Fruit fly (Drosophila melanogaster) whole organism, embryonic: ENCODE measurements around the gene CG14431.

Source experiments
- Blimp-1 ChIP-seq: fragments of 200-800 bp; sonication (Bioruptor generic); optimal IDR thresholded peaks from 3 replicates; lab custom pipeline; 2018; ENCODE audit warnings: missing biosample characterization, missing genetic modification characterization, mild to moderate bottlenecking, moderate library complexity, missing genetic modification reagents
- Bteb2 ChIP-seq: fragments of 200-800 bp; sonication (Bioruptor generic); optimal IDR thresholded peaks from 2 replicates; lab custom pipeline; 2016; ENCODE audit warnings: missing biosample characterization, missing genetic modification characterization
- CG11456 ChIP-seq: fragments of 200-800 bp; sonication (Bioruptor generic); IDR thresholded peaks from 3 replicates; pipeline ENCODE4 v1.3.6; 2022; ENCODE audit warnings: missing biosample characterization, missing genetic modification characterization
- CG1233 ChIP-seq: fragments of 200-800 bp; sonication (Bioruptor generic); optimal IDR thresholded peaks from 4 replicates; lab custom pipeline; 2018; ENCODE audit warnings: missing biosample characterization, mild to moderate bottlenecking, missing genetic modification characterization
- CG14710 ChIP-seq: fragments of 200-800 bp; sonication (Bioruptor generic); optimal IDR thresholded peaks from 3 replicates; lab custom pipeline; 2019; ENCODE audit warnings: missing biosample characterization, mild to moderate bottlenecking, missing genetic modification characterization, moderate library complexity
- CG15269 ChIP-seq: fragments of 200-800 bp; sonication (Bioruptor generic); optimal IDR thresholded peaks from 2 replicates; lab custom pipeline; 2018; ENCODE audit warnings: missing biosample characterization, mild to moderate bottlenecking, missing genetic modification characterization, moderate library complexity
- CG1529 ChIP-seq: fragments of 200-800 bp; sonication (Bioruptor generic); optimal IDR thresholded peaks from 3 replicates; lab custom pipeline; 2018; ENCODE audit warnings: missing biosample characterization, missing genetic modification characterization
- CG15479 ChIP-seq: fragments of 200-800 bp; sonication (Bioruptor generic); optimal IDR thresholded peaks from 3 replicates; lab custom pipeline; 2019; ENCODE audit warnings: missing biosample characterization, mild to moderate bottlenecking, missing genetic modification characterization, moderate library complexity
- CG17912 ChIP-seq: fragments of 200-800 bp; sonication (Bioruptor generic); optimal IDR thresholded peaks from 2 replicates; lab custom pipeline; 2018; ENCODE audit warnings: missing biosample characterization, mild to moderate bottlenecking, missing genetic modification characterization
- CG1792 ChIP-seq: fragments of 200-800 bp; sonication (Bioruptor generic); optimal IDR thresholded peaks from 2 replicates; lab custom pipeline; 2016; ENCODE audit warnings: missing biosample characterization, missing genetic modification characterization
- CG18764 ChIP-seq: fragments of 200-800 bp; sonication (Bioruptor generic); optimal IDR thresholded peaks from 3 replicates; lab custom pipeline; 2016; ENCODE audit warnings: missing biosample characterization, missing genetic modification characterization
- CG2129 ChIP-seq: fragments of 200-800 bp; sonication (Bioruptor generic); IDR thresholded peaks from 2 replicates; pipeline ENCODE4 v1.3.6; 2022; ENCODE audit warnings: missing biosample characterization, missing genetic modification characterization; ENCODE audit not compliant: partially characterized antibody
- CG2889 ChIP-seq: fragments of 200-800 bp; sonication (Bioruptor generic); IDR thresholded peaks from 3 replicates; pipeline ENCODE4 v1.3.6; 2022; ENCODE audit warnings: missing biosample characterization, missing genetic modification characterization
- CG4328 ChIP-seq: fragments of 200-800 bp; sonication (Bioruptor generic); optimal IDR thresholded peaks from 3 replicates; lab custom pipeline; 2017; ENCODE audit warnings: missing biosample characterization, missing genetic modification reagents, missing genetic modification characterization
- CG4854 ChIP-seq: fragments of 200-800 bp; sonication (Bioruptor generic); optimal IDR thresholded peaks from 2 replicates; lab custom pipeline; 2016; ENCODE audit warnings: missing biosample characterization, missing genetic modification characterization, inconsistent platforms
- CG5245 ChIP-seq: fragments of 200-800 bp; sonication (Bioruptor generic); optimal IDR thresholded peaks from 3 replicates; lab custom pipeline; 2016; ENCODE audit warnings: missing biosample characterization, missing genetic modification characterization
- CG6175 ChIP-seq: fragments of 200-800 bp; sonication (Bioruptor generic); IDR thresholded peaks from 3 replicates; pipeline ENCODE4 v1.3.6; 2022; ENCODE audit warnings: missing biosample characterization, missing genetic modification characterization
- CG6854 ChIP-seq: fragments of 200-800 bp; sonication (Bioruptor generic); optimal IDR thresholded peaks from 3 replicates; lab custom pipeline; 2017; ENCODE audit warnings: missing biosample characterization, mild to moderate bottlenecking, missing genetic modification characterization
- CG7963 ChIP-seq: fragments of 200-800 bp; sonication (Bioruptor generic); IDR thresholded peaks from 3 replicates; pipeline ENCODE4 v1.3.6; 2022; ENCODE audit warnings: missing biosample characterization, missing genetic modification characterization; ENCODE audit not compliant: partially characterized antibody
- CG7987 ChIP-seq: fragments of 200-800 bp; sonication (Bioruptor generic); optimal IDR thresholded peaks from 2 replicates; lab custom pipeline; 2018; ENCODE audit warnings: missing biosample characterization, mild to moderate bottlenecking, missing genetic modification characterization, moderate library complexity
- CG8089 ChIP-seq: fragments of 200-800 bp; sonication (Bioruptor generic); optimal IDR thresholded peaks from 3 replicates; lab custom pipeline; 2016; ENCODE audit warnings: missing biosample characterization, missing genetic modification characterization
- CG8281 ChIP-seq: fragments of 200-800 bp; sonication (Bioruptor generic); optimal IDR thresholded peaks from 2 replicates; lab custom pipeline; 2018; ENCODE audit warnings: missing biosample characterization, mild to moderate bottlenecking, missing genetic modification characterization, moderate library complexity
- Camta ChIP-seq: fragments of 200-800 bp; sonication (Bioruptor generic); optimal IDR thresholded peaks from 2 replicates; lab custom pipeline; 2016; ENCODE audit warnings: missing biosample characterization, missing genetic modification characterization
- Dref ChIP-seq: fragments of 200-800 bp; sonication (Bioruptor generic); IDR thresholded peaks from 2 replicates; pipeline ENCODE4 v1.3.6; 2022; ENCODE audit warnings: missing biosample characterization, missing genetic modification characterization
- Mrtf ChIP-seq: fragments of 200-800 bp; sonication (Bioruptor generic); IDR thresholded peaks from 3 replicates; pipeline ENCODE4 v1.3.6; 2022; ENCODE audit warnings: missing biosample characterization, missing genetic modification characterization
- Side ChIP-seq: fragments of 200-800 bp; sonication (Bioruptor generic); optimal IDR thresholded peaks from 2 replicates; lab custom pipeline; 2016; ENCODE audit warnings: missing biosample characterization, missing genetic modification characterization
- Sox100B ChIP-seq: fragments of 200-800 bp; sonication (Bioruptor generic); optimal IDR thresholded peaks from 3 replicates; lab custom pipeline; 2018; ENCODE audit warnings: missing biosample characterization, mild to moderate bottlenecking, missing genetic modification characterization
- Sry-β ChIP-seq: fragments of 200-800 bp; sonication (Bioruptor generic); optimal IDR thresholded peaks from 2 replicates; lab custom pipeline; 2018; ENCODE audit warnings: missing biosample characterization, mild to moderate bottlenecking, missing genetic modification characterization, moderate library complexity
- Ssrp ChIP-seq: fragments of 200-800 bp; sonication (Bioruptor generic); optimal IDR thresholded peaks from 2 replicates; lab custom pipeline; 2018; ENCODE audit warnings: missing biosample characterization, mild to moderate bottlenecking, missing genetic modification characterization, moderate library complexity
- ab ChIP-seq: fragments of 200-800 bp; sonication (Bioruptor generic); optimal IDR thresholded peaks from 2 replicates; lab custom pipeline; 2016; ENCODE audit warnings: missing biosample characterization, missing genetic modification characterization
- cad ChIP-seq: fragments of >200 bp; optimal IDR thresholded peaks from 2 replicates; lab custom pipeline; 2017; ENCODE audit warnings: missing biosample characterization, missing genetic modification characterization
- crol ChIP-seq: fragments of 200-800 bp; sonication (Bioruptor generic); IDR thresholded peaks from 2 replicates; pipeline ENCODE4 v1.3.6; 2022; ENCODE audit warnings: missing biosample characterization, missing genetic modification characterization
- dmrt11E ChIP-seq: fragments of 200-800 bp; sonication (Bioruptor generic); optimal IDR thresholded peaks from 3 replicates; lab custom pipeline; 2018; ENCODE audit warnings: missing biosample characterization, mild to moderate bottlenecking, missing genetic modification characterization, moderate library complexity
- fd96Cb ChIP-seq: fragments of 200-800 bp; sonication (Bioruptor generic); optimal IDR thresholded peaks from 2 replicates; lab custom pipeline; 2018; ENCODE audit warnings: missing biosample characterization, mild to moderate bottlenecking, missing genetic modification characterization, moderate library complexity
- grau ChIP-seq: fragments of 200-800 bp; optimal IDR thresholded peaks from 3 replicates; lab custom pipeline; 2019; ENCODE audit warnings: missing biosample characterization, mild to moderate bottlenecking, missing genetic modification characterization, moderate library complexity
- grn ChIP-seq: fragments of 200-800 bp; sonication (Bioruptor generic); optimal IDR thresholded peaks from 3 replicates; lab custom pipeline; 2017; ENCODE audit warnings: missing biosample characterization, missing genetic modification characterization
- nmo ChIP-seq: fragments of 200-800 bp; sonication (Bioruptor generic); optimal IDR thresholded peaks from 2 replicates; lab custom pipeline; 2018; ENCODE audit warnings: missing biosample characterization, mild to moderate bottlenecking, missing genetic modification characterization, moderate library complexity
- odd ChIP-seq: fragments of 200-800 bp; sonication (Bioruptor generic); optimal IDR thresholded peaks from 2 replicates; lab custom pipeline; 2017; ENCODE audit warnings: missing biosample characterization, mild to moderate bottlenecking, missing genetic modification characterization
- sc ChIP-seq, 3 experiments: fragments of >200 bp in 2 of 3; fragments of 200-800 bp in 1 of 3; sonication (Bioruptor generic) in 1 of 3; optimal IDR thresholded peaks; 2 replicates in 2 of 3; 3 replicates in 1 of 3; lab custom pipeline; 2017; ENCODE audit warnings: mild to moderate bottlenecking in 1 of 3, missing biosample characterization in 1 of 3, missing genetic modification characterization in 1 of 3, missing genetic modification reagents in 1 of 3
- sqz ChIP-seq: fragments of 200-800 bp; sonication (Bioruptor generic); optimal IDR thresholded peaks from 3 replicates; lab custom pipeline; 2018; ENCODE audit warnings: missing biosample characterization, mild to moderate bottlenecking, missing genetic modification characterization
- tap ChIP-seq: fragments of 200-800 bp; optimal IDR thresholded peaks from 3 replicates; lab custom pipeline; 2019; ENCODE audit warnings: missing biosample characterization, mild to moderate bottlenecking, missing genetic modification characterization, moderate library complexity
- twi ChIP-seq: fragments of 200-800 bp; optimal IDR thresholded peaks from 2 replicates; lab custom pipeline; 2019; ENCODE audit warnings: missing biosample characterization, mild to moderate bottlenecking, missing genetic modification characterization, moderate library complexity
- tx ChIP-seq: fragments of 200-800 bp; sonication (Bioruptor generic); optimal IDR thresholded peaks from 2 replicates; lab custom pipeline; 2016; ENCODE audit warnings: missing biosample characterization, missing genetic modification characterization
- wdn ChIP-seq: fragments of 200-800 bp; sonication (Bioruptor generic); IDR thresholded peaks from 2 replicates; pipeline ENCODE4 v1.3.6; 2022; ENCODE audit warnings: missing biosample characterization, missing genetic modification characterization
- zfh2 ChIP-seq: fragments of 200-800 bp; sonication (Bioruptor generic); optimal IDR thresholded peaks from 2 replicates; lab custom pipeline; 2016; ENCODE audit warnings: missing biosample characterization, missing genetic modification characterization

Gene CG14431

dm6 chrX:6982054-6982453 lies 74.0 kb downstream of the CG14431 start (continued):
- TF ChIP-seq zfh2 (GFP tag; lab: Kevin White, UChicago) (no peak), CG1529 (GFP tag; lab: Kevin White, UChicago) (no peak), Ssrp (tag; lab: Kevin White, UChicago) (peak; percentile 35), CG5245 (GFP tag; lab: Kevin White, UChicago) (no peak), CG1233 (GFP tag; lab: Kevin White, UChicago) (no peak), CG2889 (GFP tag; lab: Robert Waterston, UW) (no peak), CG4328 (no peak), CG1792 (peak; percentile 32), CG11456 (GFP tag; lab: Robert Waterston, UW) (no peak), Bteb2 (no peak), CG6854 (no peak), Side (GFP tag; lab: Kevin White, UChicago) (no peak), CG14710 (tag; lab: Kevin White, UChicago) (peak; percentile 55), Camta (GFP tag; lab: Kevin White, UChicago) (no peak), Sox100B (GFP tag; lab: Kevin White, UChicago) (peak; percentile 21), CG8089 (GFP tag; lab: Kevin White, UChicago) (no peak), wdn (GFP tag; lab: Robert Waterston, UW) (no peak), fd96Cb (tag; lab: Kevin White, UChicago) (peak; percentile 42), crol (GFP tag; lab: Robert Waterston, UW) (no peak), ab (GFP tag; lab: Kevin White, UChicago) (no peak)

dm6 chrX:6982705-6983384 lies 74.8 kb downstream of the CG14431 start:
- TF ChIP-seq CG7987 (GFP tag; lab: Kevin White, UChicago) (peak; percentile 82), CG8281 (tag; lab: Kevin White, UChicago) (peak; percentile 87), sqz (GFP tag; lab: Kevin White, UChicago) (peak; percentile 76), grn (GFP tag; lab: Kevin White, UChicago) (peak; percentile 20), odd (GFP tag; lab: Kevin White, UChicago) (no peak), Blimp-1 (no peak)

- TF ChIP-seq CG14710 (tag; lab: Kevin White, UChicago) = peak; percentile 46
- TF ChIP-seq Dref (GFP tag; lab: Robert Waterston, UW) = peak; percentile 25; the same call in 1 of the 2 replicates
- no peak for TF ChIP-seq tap (tag; lab: Kevin White, UChicago)
- TF ChIP-seq CG2129 (GFP tag; lab: Robert Waterston, UW) = no peak
- peak; percentile 13 for TF ChIP-seq twi (tag; lab: Kevin White, UChicago)
- TF ChIP-seq sc (optimal IDR thresholded peaks at IDR 0.05; lab: Kevin White, UChicago) = no peak
- TF ChIP-seq sc (GFP tag; optimal IDR thresholded peaks at IDR 0.05; lab: Kevin White, UChicago) = no peak
- TF ChIP-seq CG4854 (GFP tag; lab: Kevin White, UChicago) = no peak
- TF ChIP-seq Mrtf (GFP tag; lab: Robert Waterston, UW) = no peak
- TF ChIP-seq grau (tag; lab: Kevin White, UChicago) = peak; percentile 4
- no peak for TF ChIP-seq Sry-β (GFP tag; lab: Kevin White, UChicago)
- TF ChIP-seq tx (GFP tag; lab: Kevin White, UChicago) = no peak
- TF ChIP-seq CG2889 (GFP tag; lab: Robert Waterston, UW) = no peak
- no peak for TF ChIP-seq CG18764 (GFP tag; lab: Kevin White, UChicago)
- TF ChIP-seq dmrt11E (tag; lab: Kevin White, UChicago) = peak; percentile 64
- no peak for TF ChIP-seq CG15269
- TF ChIP-seq CG15479 = peak; percentile 12
- TF ChIP-seq CG17912 (GFP tag; lab: Kevin White, UChicago) = no peak
- no peak for TF ChIP-seq CG6175
- TF ChIP-seq cad = no peak
- peak; percentile 27 for TF ChIP-seq nmo (GFP tag; lab: Kevin White, UChicago)
- TF ChIP-seq CG7963 = no peak
Observed at dm6 chrX:6983500-6984320, 75.6 kb downstream of the CG14431 start.
